Worm (Caenorhabditis elegans) whole organism, late embryonic: ENCODE results near the gene tba-8.
A peak's percentile ranks its signal among the peaks of the same experiment; 100 is the strongest.

Experiments used
- ceh-48 ChIP-seq: sonication (generic microtip); optimal IDR thresholded peaks from 2 replicates; lab custom pipeline; 2016; ENCODE audit warnings: missing genetic modification characterization, inconsistent platforms, missing compliant biosample characterization
- ceh-9 ChIP-seq: sonication (generic microtip); optimal IDR thresholded peaks from 2 replicates; lab custom pipeline; 2016; ENCODE audit warnings: mild to moderate bottlenecking, missing genetic modification characterization, inconsistent platforms, missing compliant biosample characterization
- dve-1 ChIP-seq: sonication (generic microtip); optimal IDR thresholded peaks from 2 replicates; lab custom pipeline; 2017; ENCODE audit warnings: antibody characterized with exemption, mild to moderate bottlenecking, missing genetic modification characterization, missing compliant biosample characterization
- nhr-11 ChIP-seq: fragments of 150-350 bp; optimal IDR thresholded peaks from 2 replicates; lab custom pipeline; 2014; ENCODE audit warnings: missing biosample characterization, missing genetic modification characterization

- peak; percentile 91 for TF ChIP-seq dve-1
- TF ChIP-seq ceh-9 (tag; lab: Kevin White, UChicago): peak; percentile 26
- TF ChIP-seq nhr-11 (tag; lab: Kevin White, UChicago): no peak
- peak; percentile 70 for TF ChIP-seq ceh-48 (tag; lab: Kevin White, UChicago)
Measured at ce11 chrX:9467573-9467972, 9.4 kb upstream of the tba-8 start.
